ENCODE assay signal across 6 worm cellular contexts in genomic region chrX:16925343-16925742, ce11.
A peak's percentile ranks its signal among the peaks of the same experiment; 100 is the strongest.
TF ChIP-seq lines count a peak whose summit lies in the region.

No protein-coding gene starts in this region.

TF ChIP-seq in whole organism, L1 larva, 84 proteins besides CTCF, POLR2A, EP300 and RAD21:
- TF ChIP-seq sptf-1 (tag; optimal IDR thresholded peaks at IDR 0.05; lab: Kevin White, UChicago) (no peak), rnt-1 (tag; optimal IDR thresholded peaks at IDR 0.05; lab: Kevin White, UChicago) (peak; percentile 27), elt-3 (tag; optimal IDR thresholded peaks at IDR 0.05; lab: Kevin White, UChicago) (no peak), hlh-4 (tag; optimal IDR thresholded peaks at IDR 0.05; lab: Kevin White, UChicago) (no peak), ceh-63 (GFP tag; optimal IDR thresholded peaks at IDR 0.05; lab: Kevin White, UChicago) (no peak), snpc-4 (tag; optimal IDR thresholded peaks at IDR 0.05; lab: Kevin White, UChicago) (peak; percentile 86), irx-1 (tag; optimal IDR thresholded peaks at IDR 0.05; lab: Kevin White, UChicago) (no peak), ceh-88 (GFP tag; IDR thresholded peaks at IDR 0.05; lab: Robert Waterston, UW) (no peak)
TF ChIP-seq in whole organism, L1 larva: peak in this region for 2.

TF ChIP-seq in whole organism, L2 larva, 48 proteins besides CTCF, POLR2A, EP300 and RAD21:
- TF ChIP-seq snpc-4 (tag; optimal IDR thresholded peaks at IDR 0.05; lab: Kevin White, UChicago) = peak; percentile 87
- no peak for TF ChIP-seq nhr-10 (tag; optimal IDR thresholded peaks at IDR 0.05; lab: Kevin White, UChicago)
- no peak for TF ChIP-seq lsy-2 (tag; optimal IDR thresholded peaks at IDR 0.05; lab: Kevin White, UChicago)

TF ChIP-seq in whole organism, L3 larva, 47 proteins besides CTCF, POLR2A, EP300 and RAD21:
- no peak for TF ChIP-seq fkh-2 (tag; optimal IDR thresholded peaks at IDR 0.05; lab: Kevin White, UChicago)
- TF ChIP-seq ceh-9 (tag; optimal IDR thresholded peaks at IDR 0.05; lab: Kevin White, UChicago) = no peak
- TF ChIP-seq nhr-77 (tag; optimal IDR thresholded peaks at IDR 0.05; lab: Kevin White, UChicago) = no peak
- TF ChIP-seq snpc-4 (tag; optimal IDR thresholded peaks at IDR 0.05; lab: Kevin White, UChicago) = peak; percentile 52

TF ChIP-seq in whole organism, L4 larva, 104 proteins besides CTCF, POLR2A, EP300 and RAD21:
- no peak for TF ChIP-seq zfp-3 (GFP tag; conservative IDR thresholded peaks at IDR 0.05; lab: Robert Waterston, UW)
- TF ChIP-seq snpc-4 (tag; optimal IDR thresholded peaks at IDR 0.05; lab: Kevin White, UChicago) = peak; percentile 20

TF ChIP-seq in whole organism, early embryonic, 17 proteins besides CTCF, POLR2A, EP300 and RAD21:
- TF ChIP-seq scrt-1 (GFP tag; IDR thresholded peaks at IDR 0.05; lab: Robert Waterston, UW) = no peak
- TF ChIP-seq sea-1 (GFP tag; conservative IDR thresholded peaks at IDR 0.05; lab: Robert Waterston, UW) = 0 out of 2 replicates have a peak, but pooled peaks have one; percentile 45

TF ChIP-seq in whole organism, young adult, 124 proteins besides CTCF, POLR2A, EP300 and RAD21:
- no peak for TF ChIP-seq snpc-4 (GFP tag; optimal IDR thresholded peaks at IDR 0.05; lab: Kevin White, UChicago)
- TF ChIP-seq snpc-4 (tag; optimal IDR thresholded peaks at IDR 0.05; lab: Kevin White, UChicago) = peak in 1 of 4 experiments; percentile 86
- TF ChIP-seq ets-4 (GFP tag; optimal IDR thresholded peaks at IDR 0.05; lab: Kevin White, UChicago) = no peak
- TF ChIP-seq atf-7 (tag; optimal IDR thresholded peaks at IDR 0.05; lab: Kevin White, UChicago) = no peak
- TF ChIP-seq F23B12.7 (tag; optimal IDR thresholded peaks at IDR 0.05; lab: Kevin White, UChicago; ENCODE audit: insufficient read depth) = no peak
- peak; percentile 9 for TF ChIP-seq snpc-1.1 (tag; optimal IDR thresholded peaks at IDR 0.05; lab: Kevin White, UChicago; ENCODE audit: insufficient read depth)
- TF ChIP-seq ceh-100 (GFP tag; IDR thresholded peaks at IDR 0.05; lab: Robert Waterston, UW) = no peak
- no peak for TF ChIP-seq sptf-2 (GFP tag; optimal IDR thresholded peaks at IDR 0.05; lab: Kevin White, UChicago)
- TF ChIP-seq B0261.1 (tag; optimal IDR thresholded peaks at IDR 0.05; lab: Kevin White, UChicago) = no peak
- no peak for TF ChIP-seq nhr-27 (tag; optimal IDR thresholded peaks at IDR 0.05; lab: Kevin White, UChicago)
- TF ChIP-seq ztf-26 (tag; optimal IDR thresholded peaks at IDR 0.05; lab: Kevin White, UChicago) = no peak
- no peak for TF ChIP-seq lsy-27 (tag; optimal IDR thresholded peaks at IDR 0.05; lab: Kevin White, UChicago; ENCODE audit: borderline replicate concordance, insufficient read depth)
